Fruit fly (Drosophila melanogaster) whole organism, embryonic: ENCODE results near the gene CG42397.

Experiments
- Adf1 ChIP-seq: fragments of 200-800 bp; sonication (Bioruptor generic); IDR thresholded peaks from 2 replicates; pipeline ENCODE4 v1.3.6; 2022; ENCODE audit warnings: missing biosample characterization, missing genetic modification characterization
- Atf-2 ChIP-seq: fragments of 200-800 bp; sonication (Bioruptor generic); optimal IDR thresholded peaks from 2 replicates; lab custom pipeline; 2016; ENCODE audit warnings: missing biosample characterization, missing genetic modification characterization
- CG10147 ChIP-seq: fragments of 200-800 bp; sonication (Bioruptor generic); optimal IDR thresholded peaks from 2 replicates; lab custom pipeline; 2019; ENCODE audit warnings: missing biosample characterization, mild to moderate bottlenecking, missing genetic modification characterization, moderate library complexity
- CG10431 ChIP-seq: fragments of 200-800 bp; sonication (Bioruptor generic); optimal IDR thresholded peaks from 3 replicates; lab custom pipeline; 2018; ENCODE audit warnings: missing biosample characterization, mild to moderate bottlenecking, missing genetic modification characterization
- CG11247 ChIP-seq: fragments of 200-800 bp; sonication (Bioruptor generic); IDR thresholded peaks from 2 replicates; pipeline ENCODE4 v1.3.6; 2022; ENCODE audit warnings: missing biosample characterization, missing genetic modification characterization
- CG11695 ChIP-seq: fragments of 200-800 bp; sonication (Bioruptor generic); IDR thresholded peaks from 3 replicates; pipeline ENCODE4 v1.3.6; 2022; ENCODE audit warnings: missing biosample characterization, missing genetic modification characterization
- CG12155 ChIP-seq: fragments of 200-800 bp; sonication (Bioruptor generic); optimal IDR thresholded peaks from 3 replicates; lab custom pipeline; 2016; ENCODE audit warnings: missing biosample characterization, missing genetic modification characterization
- CG12299 ChIP-seq: fragments of 200-800 bp; sonication (Bioruptor generic); optimal IDR thresholded peaks from 2 replicates; lab custom pipeline; 2018; ENCODE audit warnings: missing biosample characterization, mild to moderate bottlenecking, missing genetic modification characterization
- CG12769 ChIP-seq: fragments of 200-800 bp; sonication (Bioruptor generic); optimal IDR thresholded peaks from 2 replicates; lab custom pipeline; 2019; ENCODE audit warnings: missing biosample characterization, mild to moderate bottlenecking, missing genetic modification characterization, moderate library complexity
- CG13894 ChIP-seq: fragments of 200-800 bp; sonication (Bioruptor generic); optimal IDR thresholded peaks from 3 replicates; lab custom pipeline; 2018; ENCODE audit warnings: missing biosample characterization, mild to moderate bottlenecking, missing genetic modification characterization, moderate library complexity
- CG14710 ChIP-seq: fragments of 200-800 bp; sonication (Bioruptor generic); optimal IDR thresholded peaks from 3 replicates; lab custom pipeline; 2019; ENCODE audit warnings: missing biosample characterization, mild to moderate bottlenecking, missing genetic modification characterization, moderate library complexity
- CG1647 ChIP-seq: fragments of 200-800 bp; sonication (Bioruptor generic); optimal IDR thresholded peaks from 3 replicates; lab custom pipeline; 2016; ENCODE audit warnings: missing biosample characterization, missing genetic modification characterization
- CG16863 ChIP-seq: fragments of 200-800 bp; sonication (Bioruptor generic); optimal IDR thresholded peaks from 3 replicates; lab custom pipeline; 2016; ENCODE audit warnings: missing biosample characterization, missing genetic modification characterization
- CG17328 ChIP-seq: fragments of 200-800 bp; sonication (Bioruptor generic); IDR thresholded peaks from 2 replicates; pipeline ENCODE4 v1.3.6; 2022; ENCODE audit warnings: missing biosample characterization, missing genetic modification characterization
- CG17912 ChIP-seq: fragments of 200-800 bp; sonication (Bioruptor generic); optimal IDR thresholded peaks from 2 replicates; lab custom pipeline; 2018; ENCODE audit warnings: missing biosample characterization, mild to moderate bottlenecking, missing genetic modification characterization
- CG31224 ChIP-seq: fragments of 200-800 bp; sonication (Bioruptor generic); IDR thresholded peaks from 2 replicates; pipeline ENCODE4 v1.3.6; 2022; ENCODE audit warnings: missing biosample characterization, missing genetic modification characterization
- CG3163 ChIP-seq: fragments of 200-800 bp; sonication (Bioruptor generic); optimal IDR thresholded peaks from 3 replicates; lab custom pipeline; 2016; ENCODE audit warnings: missing biosample characterization, missing genetic modification characterization
- CG33557 ChIP-seq: fragments of 200-800 bp; sonication (Bioruptor generic); optimal IDR thresholded peaks from 2 replicates; lab custom pipeline; 2019; ENCODE audit warnings: missing biosample characterization, mild to moderate bottlenecking, missing genetic modification characterization, moderate library complexity
- CG5180 ChIP-seq: fragments of 200-800 bp; sonication (Bioruptor generic); optimal IDR thresholded peaks from 3 replicates; lab custom pipeline; 2017; ENCODE audit warnings: missing biosample characterization, missing genetic modification characterization, mild to moderate bottlenecking, moderate library complexity, missing genetic modification reagents
- CG6683 ChIP-seq: fragments of 200-800 bp; sonication (Bioruptor generic); optimal IDR thresholded peaks from 2 replicates; lab custom pipeline; 2017; ENCODE audit warnings: missing biosample characterization, mild to moderate bottlenecking, missing genetic modification characterization, missing genetic modification reagents
- CG6813 ChIP-seq: fragments of 200-800 bp; sonication (Bioruptor generic); optimal IDR thresholded peaks from 2 replicates; lab custom pipeline; 2017; ENCODE audit warnings: missing biosample characterization, missing genetic modification characterization, mild to moderate bottlenecking, moderate library complexity, missing genetic modification reagents
- CG8924 ChIP-seq: fragments of 200-800 bp; optimal IDR thresholded peaks from 3 replicates; lab custom pipeline; 2019; ENCODE audit warnings: missing biosample characterization, mild to moderate bottlenecking, missing genetic modification characterization, moderate library complexity
- Fer3 ChIP-seq: fragments of 200-800 bp; sonication (Bioruptor generic); optimal IDR thresholded peaks from 2 replicates; lab custom pipeline; 2018; ENCODE audit warnings: missing biosample characterization, mild to moderate bottlenecking, missing genetic modification characterization, moderate library complexity
- H2.0 ChIP-seq: fragments of 200-800 bp; sonication (Bioruptor generic); IDR thresholded peaks from 2 replicates; pipeline ENCODE4 v1.3.6; 2022; ENCODE audit warnings: missing biosample characterization, missing genetic modification characterization
- HLH4C ChIP-seq: fragments of 200-800 bp; sonication (Bioruptor generic); IDR thresholded peaks from 3 replicates; pipeline ENCODE4 v1.3.6; 2022; ENCODE audit warnings: missing biosample characterization, missing genetic modification characterization; ENCODE audit not compliant: partially characterized antibody
- Hey ChIP-seq: fragments of 200-800 bp; sonication (Bioruptor generic); optimal IDR thresholded peaks from 3 replicates; lab custom pipeline; 2018; ENCODE audit warnings: missing biosample characterization, mild to moderate bottlenecking, missing genetic modification characterization
- Hmx ChIP-seq: fragments of 200-800 bp; sonication (Bioruptor generic); optimal IDR thresholded peaks from 2 replicates; lab custom pipeline; 2016; ENCODE audit warnings: missing biosample characterization, missing genetic modification characterization
- Lhr ChIP-seq: fragments of 200-800 bp; sonication (Bioruptor generic); optimal IDR thresholded peaks from 3 replicates; lab custom pipeline; 2017; ENCODE audit warnings: mild to moderate bottlenecking, missing biosample characterization, missing genetic modification reagents, missing genetic modification characterization
- Lpt ChIP-seq: fragments of >200 bp; optimal IDR thresholded peaks from 2 replicates; lab custom pipeline; 2018; ENCODE audit warnings: missing biosample characterization, missing genetic modification characterization
- NFAT ChIP-seq: fragments of 200-800 bp; sonication (Bioruptor generic); IDR thresholded peaks from 2 replicates; pipeline ENCODE4 v1.3.6; 2022; ENCODE audit warnings: missing biosample characterization, missing genetic modification characterization
- PHDP ChIP-seq: fragments of 200-800 bp; sonication (Bioruptor generic); optimal IDR thresholded peaks from 3 replicates; lab custom pipeline; 2018; ENCODE audit warnings: missing biosample characterization, mild to moderate bottlenecking, missing genetic modification characterization, moderate library complexity
- Vsx1 ChIP-seq: fragments of 200-800 bp; sonication (Bioruptor generic); optimal IDR thresholded peaks from 2 replicates; lab custom pipeline; 2017; ENCODE audit warnings: missing biosample characterization, mild to moderate bottlenecking, missing genetic modification characterization, missing genetic modification reagents
- chif ChIP-seq, 2 experiments: fragments of 200-800 bp; sonication (Bioruptor generic); optimal IDR thresholded peaks; 3 replicates each; lab custom pipeline; 2016; ENCODE audit warnings: missing biosample characterization in 2 of 2, missing genetic modification characterization in 2 of 2
- chinmo ChIP-seq: fragments of 200-800 bp; sonication (Bioruptor generic); IDR thresholded peaks from 4 replicates; pipeline ENCODE4 v1.3.6; 2022; ENCODE audit warnings: missing biosample characterization, missing genetic modification characterization; ENCODE audit not compliant: partially characterized antibody
- da ChIP-seq: fragments of 200-800 bp; sonication (Bioruptor generic); optimal IDR thresholded peaks from 2 replicates; lab custom pipeline; 2016; ENCODE audit warnings: missing biosample characterization, missing genetic modification characterization
- fu2 ChIP-seq: fragments of 200-800 bp; sonication (Bioruptor generic); optimal IDR thresholded peaks from 2 replicates; lab custom pipeline; 2016; ENCODE audit warnings: missing biosample characterization, missing genetic modification characterization
- gsb-n ChIP-seq: fragments of 200-800 bp; sonication (Bioruptor generic); optimal IDR thresholded peaks from 3 replicates; lab custom pipeline; 2018; ENCODE audit warnings: missing biosample characterization, mild to moderate bottlenecking, missing genetic modification characterization
- inv ChIP-seq: fragments of 200-800 bp; sonication (Bioruptor generic); IDR thresholded peaks from 2 replicates; pipeline ENCODE4 v1.3.6; 2022; ENCODE audit warnings: missing biosample characterization, missing genetic modification characterization; ENCODE audit not compliant: partially characterized antibody
- pros ChIP-seq: fragments of 200-800 bp; sonication (Bioruptor generic); optimal IDR thresholded peaks from 3 replicates; lab custom pipeline; 2019; ENCODE audit warnings: missing biosample characterization, mild to moderate bottlenecking, missing genetic modification characterization, moderate library complexity
- sim ChIP-seq: fragments of 200-800 bp; sonication (Bioruptor generic); IDR thresholded peaks from 2 replicates; pipeline ENCODE4 v1.3.6; 2022; ENCODE audit warnings: missing biosample characterization, missing genetic modification characterization
- sr ChIP-seq: fragments of 200-800 bp; sonication (Bioruptor generic); IDR thresholded peaks from 3 replicates; pipeline ENCODE4 v1.3.6; 2022; ENCODE audit warnings: missing biosample characterization, missing genetic modification characterization
- tap ChIP-seq: fragments of 200-800 bp; optimal IDR thresholded peaks from 3 replicates; lab custom pipeline; 2019; ENCODE audit warnings: missing biosample characterization, mild to moderate bottlenecking, missing genetic modification characterization, moderate library complexity
- tin ChIP-seq: fragments of 200-800 bp; sonication (Bioruptor generic); optimal IDR thresholded peaks from 3 replicates; lab custom pipeline; 2016; ENCODE audit warnings: missing biosample characterization, missing genetic modification characterization
- twi ChIP-seq: fragments of 200-800 bp; optimal IDR thresholded peaks from 2 replicates; lab custom pipeline; 2019; ENCODE audit warnings: missing biosample characterization, mild to moderate bottlenecking, missing genetic modification characterization, moderate library complexity
- unc-4 ChIP-seq: fragments of 200-800 bp; sonication (Bioruptor generic); IDR thresholded peaks from 2 replicates; pipeline ENCODE4 v1.3.6; 2022; ENCODE audit warnings: missing biosample characterization, missing genetic modification characterization; ENCODE audit not compliant: partially characterized antibody
- wdn ChIP-seq: fragments of 200-800 bp; sonication (Bioruptor generic); IDR thresholded peaks from 2 replicates; pipeline ENCODE4 v1.3.6; 2022; ENCODE audit warnings: missing biosample characterization, missing genetic modification characterization
- wor ChIP-seq: fragments of 200-800 bp; sonication (Bioruptor generic); IDR thresholded peaks from 2 replicates; pipeline ENCODE4 v1.3.6; 2022; ENCODE audit warnings: missing biosample characterization, missing genetic modification characterization
- zfh2 ChIP-seq: fragments of 200-800 bp; sonication (Bioruptor generic); optimal IDR thresholded peaks from 2 replicates; lab custom pipeline; 2016; ENCODE audit warnings: missing biosample characterization, missing genetic modification characterization

CG42397 gene

DNA sequence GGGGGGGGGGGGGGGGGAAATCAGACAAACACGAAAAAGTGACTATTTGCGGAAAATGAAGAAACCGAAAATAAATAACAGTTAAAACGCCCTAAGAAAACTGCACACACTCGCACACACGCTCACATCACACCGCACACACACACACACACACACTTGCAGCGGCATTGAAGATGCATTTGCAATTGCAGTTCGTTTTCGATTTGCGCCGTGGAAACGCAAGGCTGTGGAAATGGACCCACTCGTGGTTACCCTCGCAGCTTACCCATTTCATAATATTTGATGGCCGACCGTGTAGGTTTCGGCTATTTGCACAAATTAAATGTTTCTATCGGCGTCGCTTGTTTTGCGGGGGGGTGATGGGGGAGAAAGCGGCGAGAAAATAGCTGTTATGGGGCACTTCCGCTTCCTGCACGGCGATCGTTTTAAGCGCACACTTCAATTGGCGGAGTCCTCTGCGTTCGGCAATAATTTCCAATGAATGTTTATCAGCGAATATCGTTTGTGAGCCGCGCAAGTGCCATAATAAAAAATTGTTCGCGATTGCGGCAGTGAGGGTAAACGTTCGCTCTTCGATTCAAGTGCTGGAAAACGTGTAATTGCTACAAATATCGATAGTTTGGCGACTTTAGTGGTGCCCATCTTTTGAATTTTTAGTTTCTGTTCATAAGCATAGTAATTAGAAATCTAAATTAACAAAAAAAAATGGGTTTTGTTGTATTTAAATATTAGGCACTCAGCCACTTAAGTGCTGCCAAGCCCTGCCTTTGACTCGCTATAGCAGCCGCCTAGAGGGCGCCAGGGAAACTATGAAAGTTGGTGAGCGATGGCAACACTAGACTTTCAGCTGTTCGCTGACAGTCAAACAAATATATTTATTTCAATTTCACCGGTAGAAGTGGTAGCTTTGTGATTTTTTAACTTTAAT is 29.0 kb upstream of the CG42397 start, which contains the start of the genes Pop2 and CG6928 (continued):
- TF ChIP-seq gsb-n: peak; percentile 1
- TF ChIP-seq Atf-2 (GFP tag; lab: Kevin White, UChicago): peak; percentile 68
- TF ChIP-seq Adf1 (GFP tag; lab: Robert Waterston, UW): peak; percentile 51
- TF ChIP-seq CG6813: no peak
- TF ChIP-seq CG12769 (tag; lab: Kevin White, UChicago): no peak
- TF ChIP-seq Vsx1 (GFP tag; lab: Kevin White, UChicago): peak; percentile 38
- TF ChIP-seq H2.0: peak; percentile 60
- no peak for TF ChIP-seq Hey (tag; lab: Kevin White, UChicago)
- TF ChIP-seq CG16863 (GFP tag; lab: Kevin White, UChicago): peak; percentile 66
- TF ChIP-seq CG8924: peak; percentile 56
- peak; percentile 82; the same call in 1 of the 2 replicates for TF ChIP-seq NFAT (GFP tag; lab: Robert Waterston, UW)
- peak; percentile 29 for TF ChIP-seq CG33557
- TF ChIP-seq tin: peak; percentile 77
- TF ChIP-seq inv (GFP tag; lab: Robert Waterston, UW): peak; percentile 75
- TF ChIP-seq unc-4 (GFP tag; lab: Robert Waterston, UW): peak; percentile 88
- TF ChIP-seq Hmx (GFP tag; lab: Kevin White, UChicago): peak; percentile 47
- TF ChIP-seq CG17328 (GFP tag; lab: Robert Waterston, UW): peak; percentile 69
- peak; percentile 91 for TF ChIP-seq Lhr (GFP tag; lab: Kevin White, UChicago)
- TF ChIP-seq twi (tag; lab: Kevin White, UChicago): peak; percentile 48
- TF ChIP-seq Lpt (GFP tag; lab: Kevin White, UChicago): no peak
- peak; percentile 81 for TF ChIP-seq CG12155 (GFP tag; lab: Kevin White, UChicago)
- TF ChIP-seq pros (GFP tag; lab: Kevin White, UChicago): no peak
- TF ChIP-seq CG1647 (GFP tag; lab: Kevin White, UChicago): peak; percentile 76
- TF ChIP-seq tap (tag; lab: Kevin White, UChicago): no peak
- peak; percentile 22 for TF ChIP-seq Fer3 (tag; lab: Kevin White, UChicago)
- TF ChIP-seq da (GFP tag; lab: Kevin White, UChicago): peak; percentile 42
- no peak for TF ChIP-seq wdn (GFP tag; lab: Robert Waterston, UW)
- TF ChIP-seq CG12299 (tag; lab: Kevin White, UChicago): no peak
- TF ChIP-seq wor (GFP tag; lab: Robert Waterston, UW): no peak
- TF ChIP-seq CG31224 (GFP tag; lab: Robert Waterston, UW): peak; percentile 46; the same call in 1 of the 2 replicates
- no peak for TF ChIP-seq CG17912 (GFP tag; lab: Kevin White, UChicago)
- TF ChIP-seq CG10431 (GFP tag; lab: Kevin White, UChicago): no peak
- peak; percentile 74 for TF ChIP-seq HLH4C (GFP tag; lab: Robert Waterston, UW)
- TF ChIP-seq CG10147: no peak
- 0 out of 3 replicates have a peak, but pooled peaks have one; percentile 42 for TF ChIP-seq CG11695
- TF ChIP-seq CG6683 (GFP tag; lab: Kevin White, UChicago): no peak
- peak; percentile 83 for TF ChIP-seq fu2 (GFP tag; lab: Kevin White, UChicago)
- peak; percentile 57 for TF ChIP-seq PHDP
- no peak for TF ChIP-seq sr (GFP tag; lab: Robert Waterston, UW)
- TF ChIP-seq CG5180 (GFP tag; lab: Kevin White, UChicago): no peak
- no peak for TF ChIP-seq CG13894 (tag; lab: Kevin White, UChicago)
- peak; percentile 65; the same call in 1 of the 2 replicates for TF ChIP-seq CG11247 (GFP tag; lab: Robert Waterston, UW)
- peak; percentile 84 to 86 for TF ChIP-seq chif (GFP tag; optimal IDR thresholded peaks at IDR 0.05; lab: Kevin White, UChicago)
- TF ChIP-seq zfh2 (GFP tag; lab: Kevin White, UChicago): peak; percentile 87
- peak; percentile 89 for TF ChIP-seq CG14710 (tag; lab: Kevin White, UChicago)
- peak; percentile 82 for TF ChIP-seq chinmo (GFP tag; lab: Robert Waterston, UW)
- TF ChIP-seq sim (GFP tag; lab: Robert Waterston, UW): no peak
- TF ChIP-seq CG3163 (GFP tag; lab: Kevin White, UChicago): peak; percentile 73
